Fruit fly (Drosophila melanogaster): ENCODE results near the gene CG13250.

DNA sequence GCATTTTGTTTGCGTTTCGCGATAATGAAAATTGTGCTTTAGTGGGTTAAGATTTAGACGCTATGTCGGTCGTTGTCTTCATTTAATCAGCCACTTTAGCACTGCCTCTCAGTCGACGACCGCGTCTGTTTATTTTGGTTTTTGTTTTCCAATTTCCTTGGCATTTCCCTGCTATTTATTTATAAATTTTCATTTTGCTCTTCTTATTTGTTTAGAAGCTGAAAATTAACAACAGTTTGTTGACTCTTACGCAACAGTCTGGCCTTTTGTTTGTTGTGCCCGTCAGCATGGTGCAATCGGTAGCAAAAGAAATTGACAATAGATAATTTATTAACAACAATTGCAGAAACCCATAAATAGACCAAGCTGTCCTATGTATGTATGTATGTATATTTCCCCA lies 26.0 kb upstream of the CG13250 start:
- TF ChIP-seq CTCF (optimal IDR thresholded peaks at IDR 0.05) (no peak), CG8478 (optimal IDR thresholded peaks at IDR 0.05) (no peak)

Data from S2 (cell line).